Worm (Caenorhabditis elegans): ENCODE results near the gene nlp-22.

DNA sequence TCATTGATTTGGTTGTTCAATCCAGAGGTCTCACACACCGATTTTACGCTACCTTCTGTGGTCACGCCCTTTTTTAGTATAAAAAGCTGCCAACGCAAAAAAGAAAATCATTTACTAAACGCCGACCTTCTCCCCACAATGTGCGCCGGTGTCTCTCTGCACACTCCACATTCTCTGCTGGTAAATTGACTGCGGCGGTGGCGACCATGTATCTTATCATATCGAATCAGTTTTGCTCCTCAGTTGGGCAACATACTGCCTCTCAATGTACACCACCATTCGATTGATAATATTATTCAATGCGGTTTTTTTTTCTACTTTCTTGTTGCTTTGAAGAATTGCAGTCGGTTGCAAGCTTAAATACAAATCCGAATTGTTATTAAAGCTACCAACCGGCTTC, 30.2 kb upstream of the nlp-22 start:
- TF ChIP-seq nhr-76 (tag; optimal IDR thresholded peaks at IDR 0.05) = no peak
- TF ChIP-seq unc-62 (GFP tag; optimal IDR thresholded peaks at IDR 0.05) = no peak
- TF ChIP-seq nhr-43 (tag; optimal IDR thresholded peaks at IDR 0.05; ENCODE audit: poor library complexity, severe bottlenecking) = no peak
